Fruit fly (Drosophila melanogaster): Measurements from ENCODE around the gene CG33509.

Gene CG33509

dm6 chr2L:21108759-21109282 lies 22.5 kb upstream of the CG33509 start (continued):
- TF ChIP-seq dm (GFP tag; optimal IDR thresholded peaks at IDR 0.05) (peak; percentile 25), amos (GFP tag; IDR thresholded peaks at IDR 0.05; ENCODE audit: partially characterized antibody) (no peak), Hsf (GFP tag; optimal IDR thresholded peaks at IDR 0.05) (peak; percentile 51), CG33557 (GFP tag; optimal IDR thresholded peaks at IDR 0.05) (peak; percentile 56), CG7928 (GFP tag; optimal IDR thresholded peaks at IDR 0.05) (no peak), CG11695 (GFP tag; IDR thresholded peaks at IDR 0.05) (0 out of 3 replicates have a peak, but pooled peaks have one; percentile 10), row (GFP tag; IDR thresholded peaks at IDR 0.05) (peak; percentile 73), CG6813 (GFP tag; optimal IDR thresholded peaks at IDR 0.05) (peak; percentile 6), bigmax (GFP tag; optimal IDR thresholded peaks at IDR 0.05) (no peak), vnd (GFP tag; IDR thresholded peaks at IDR 0.05; ENCODE audit: partially characterized antibody) (no peak), z (GFP tag; IDR thresholded peaks at IDR 0.05) (no peak), pfk (GFP tag; optimal IDR thresholded peaks at IDR 0.05) (no peak), az2 (GFP tag; optimal IDR thresholded peaks at IDR 0.05) (peak; percentile 71), CG3995 (GFP tag; optimal IDR thresholded peaks at IDR 0.05) (no peak), Camta (GFP tag; optimal IDR thresholded peaks at IDR 0.05) (peak; percentile 31), her (GFP tag; optimal IDR thresholded peaks at IDR 0.05) (no peak), CG17361 (GFP tag; IDR thresholded peaks at IDR 0.05) (peak; percentile 73), MESR4 (GFP tag; optimal IDR thresholded peaks at IDR 0.05) (no peak), CG1647 (GFP tag; optimal IDR thresholded peaks at IDR 0.05) (no peak), CG2202 (tag; optimal IDR thresholded peaks at IDR 0.05) (peak; percentile 33), Lhr (GFP tag; optimal IDR thresholded peaks at IDR 0.05) (peak; percentile 36), Oaz (GFP tag; IDR thresholded peaks at IDR 0.05) (no peak), CG6654 (GFP tag; optimal IDR thresholded peaks at IDR 0.05) (no peak), CG4617 (GFP tag; optimal IDR thresholded peaks at IDR 0.05; ENCODE audit: borderline replicate concordance) (no peak), br (optimal IDR thresholded peaks at IDR 0.05) (no peak), CG16779 (GFP tag; IDR thresholded peaks at IDR 0.05) (no peak), crc (GFP tag; optimal IDR thresholded peaks at IDR 0.05) (no peak), CG6175 (GFP tag; IDR thresholded peaks at IDR 0.05) (no peak), CG17802 (tag; optimal IDR thresholded peaks at IDR 0.05) (no peak), exex (tag; optimal IDR thresholded peaks at IDR 0.05) (no peak), Nf-YC (tag; optimal IDR thresholded peaks at IDR 0.05) (peak; percentile 43), pum (GFP tag; optimal IDR thresholded peaks at IDR 0.05) (peak; percentile 24), ase (GFP tag; IDR thresholded peaks at IDR 0.05) (no peak), CG3065 (GFP tag; optimal IDR thresholded peaks at IDR 0.05) (peak; percentile 29), Myb (GFP tag; optimal IDR thresholded peaks at IDR 0.05) (peak; percentile 16), bab2 (GFP tag; optimal IDR thresholded peaks at IDR 0.05) (peak; percentile 48), fu2 (GFP tag; optimal IDR thresholded peaks at IDR 0.05) (no peak), eyg (GFP tag; optimal IDR thresholded peaks at IDR 0.05) (peak; percentile 8), ftz-f1 (GFP tag; optimal IDR thresholded peaks at IDR 0.05) (no peak), gce (GFP tag; IDR thresholded peaks at IDR 0.05) (no peak), CG15479 (GFP tag; optimal IDR thresholded peaks at IDR 0.05) (no peak), Sox100B (GFP tag; optimal IDR thresholded peaks at IDR 0.05) (peak; percentile 62), lbe (GFP tag; optimal IDR thresholded peaks at IDR 0.05) (no peak), Nf-YA (GFP tag; IDR thresholded peaks at IDR 0.05) (0 out of 2 replicates have a peak, but pooled peaks have one; percentile 38), CG18619 (GFP tag; optimal IDR thresholded peaks at IDR 0.05) (peak; percentile 52), NK7.1 (GFP tag; optimal IDR thresholded peaks at IDR 0.05) (no peak), en (GFP tag; optimal IDR thresholded peaks at IDR 0.05) (peak; percentile 30), sim (GFP tag; IDR thresholded peaks at IDR 0.05) (0 out of 2 replicates have a peak, but pooled peaks have one; percentile 37), CG17612 (GFP tag; IDR thresholded peaks at IDR 0.05) (no peak), sens (GFP tag) (peak; percentile 95), emc (GFP tag; optimal IDR thresholded peaks at IDR 0.05) (no peak), CG8944 (GFP tag; optimal IDR thresholded peaks at IDR 0.05) (peak; percentile 22)
